Worm (Caenorhabditis elegans) whole organism, early embryonic: ENCODE data around the gene nprl-2.

Source experiments
- B0310.2 ChIP-seq: sonication (generic microtip); optimal IDR thresholded peaks from 2 replicates; lab custom pipeline; 2016; ENCODE audit warnings: mild to moderate bottlenecking, missing genetic modification characterization, missing compliant biosample characterization
- F13C5.2 ChIP-seq: sonication (generic microtip); optimal IDR thresholded peaks from 2 replicates; lab custom pipeline; 2017; ENCODE audit warnings: mild to moderate bottlenecking, missing genetic modification characterization, inconsistent platforms, missing compliant biosample characterization
- aly-1 ChIP-seq: sonication (generic microtip); optimal IDR thresholded peaks from 2 replicates; lab custom pipeline; 2016; ENCODE audit warnings: missing genetic modification characterization, missing compliant biosample characterization
- ama-1 ChIP-seq: fragments of 150-350 bp; optimal IDR thresholded peaks from 2 replicates; lab custom pipeline; 2014
- ceh-36 ChIP-seq: sonication (generic microtip); optimal IDR thresholded peaks from 2 replicates; lab custom pipeline; 2016; ENCODE audit warnings: missing genetic modification characterization, inconsistent platforms, missing compliant biosample characterization
- pes-1 ChIP-seq: fragments of 200-800 bp; sonication (Bioruptor generic); IDR thresholded peaks from 2 replicates; pipeline ENCODE4 v1.3.6; 2022; ENCODE audit warnings: missing genetic modification reagents, missing genetic modification characterization, missing compliant biosample characterization
- scrt-1 ChIP-seq: fragments of 200-800 bp; sonication (Bioruptor generic); IDR thresholded peaks from 2 replicates; pipeline ENCODE4 v1.3.6; 2022; ENCODE audit warnings: missing genetic modification characterization, missing compliant biosample characterization
- sea-1 ChIP-seq: fragments of 200-800 bp; sonication (Bioruptor generic); conservative IDR thresholded peaks from 2 replicates; pipeline ENCODE4 v1.3.6; 2022; ENCODE audit warnings: missing genetic modification characterization, missing compliant biosample characterization
- tbx-11 ChIP-seq: fragments of 200-800 bp; sonication (Bioruptor generic); IDR thresholded peaks from 2 replicates; pipeline ENCODE4 v1.3.6; 2022; ENCODE audit warnings: missing genetic modification characterization, missing compliant biosample characterization

ce11 chrIV:7608111-7608510 lies 51.5 kb downstream of the nprl-2 start:
- TF ChIP-seq tbx-11 (GFP tag; lab: Robert Waterston, UW) (no peak), ama-1 (lab: Kevin White, UChicago) (no peak), F13C5.2 (tag; lab: Kevin White, UChicago) (no peak), aly-1 (tag; lab: Kevin White, UChicago) (no peak), scrt-1 (no peak), ceh-36 (tag; lab: Kevin White, UChicago) (no peak), sea-1 (GFP tag; lab: Robert Waterston, UW) (no peak), pes-1 (no peak), B0310.2 (tag; lab: Kevin White, UChicago) (no peak)
